Worm (Caenorhabditis elegans) whole organism, young adult: ENCODE measurements around the gene C33E10.8.
A peak's percentile ranks its signal among the peaks of the same experiment; 100 is the strongest.
"Not testable (repeated sequence)": the region's sequence is repeated elsewhere in the genome, so short reads cannot be mapped to it uniquely, and the experiment has no call there.

ENCODE experiments used
- B0035.1 ChIP-seq: sonication (generic microtip); optimal IDR thresholded peaks from 2 replicates; lab custom pipeline; 2016; ENCODE audit warnings: missing genetic modification characterization, mild to moderate bottlenecking, missing compliant biosample characterization, missing genotype, missing genetic modification reagents
- D2030.7 ChIP-seq: fragments of 200-800 bp; sonication (Bioruptor generic); IDR thresholded peaks from 2 replicates; pipeline ENCODE4 v1.3.6; 2022; ENCODE audit warnings: missing genetic modification reagents, missing genetic modification characterization, missing compliant biosample characterization
- F23B12.7 ChIP-seq: sonication (generic microtip); optimal IDR thresholded peaks from 2 replicates; lab custom pipeline; 2017; ENCODE audit warnings: missing genetic modification characterization, mild to moderate bottlenecking, missing compliant biosample characterization, antibody characterized with exemption, moderate library complexity; ENCODE audit not compliant: insufficient read depth
- F33H1.4 ChIP-seq: fragments of 200-800 bp; sonication (Bioruptor generic); IDR thresholded peaks from 2 replicates; pipeline ENCODE4 v1.3.6; 2022; ENCODE audit warnings: missing genetic modification reagents, missing genetic modification characterization, missing compliant biosample characterization
- F39B2.1 ChIP-seq: fragments of 200-800 bp; sonication (Bioruptor generic); IDR thresholded peaks from 2 replicates; pipeline ENCODE4 v1.3.6; 2022; ENCODE audit warnings: missing genetic modification reagents, missing genetic modification characterization, missing compliant biosample characterization
- K12H6.12 ChIP-seq: fragments of 200-800 bp; sonication (Bioruptor generic); optimal IDR thresholded peaks from 2 replicates; lab custom pipeline; 2018; ENCODE audit warnings: mild to moderate bottlenecking, missing genetic modification characterization, missing compliant biosample characterization
- Y95B8A.8 ChIP-seq: fragments of 200-800 bp; sonication (Bioruptor generic); IDR thresholded peaks from 2 replicates; pipeline ENCODE4 v1.3.6; 2022; ENCODE audit warnings: missing genetic modification reagents, missing genetic modification characterization, missing compliant biosample characterization
- attf-5 ChIP-seq: fragments of 200-800 bp; sonication (Bioruptor generic); optimal IDR thresholded peaks from 2 replicates; lab custom pipeline; 2018; ENCODE audit warnings: mild to moderate bottlenecking, missing genetic modification characterization, missing compliant biosample characterization
- ccch-3 ChIP-seq: fragments of 200-800 bp; sonication (Bioruptor generic); optimal IDR thresholded peaks from 2 replicates; lab custom pipeline; 2018; ENCODE audit warnings: mild to moderate bottlenecking, missing genetic modification characterization, missing compliant biosample characterization
- ceh-27 ChIP-seq: fragments of 200-800 bp; sonication (Bioruptor generic); optimal IDR thresholded peaks from 2 replicates; lab custom pipeline; 2018; ENCODE audit warnings: mild to moderate bottlenecking, missing genetic modification characterization, moderate library complexity, missing compliant biosample characterization
- dox-1 ChIP-seq: fragments of 200-800 bp; sonication (Bioruptor generic); IDR thresholded peaks from 2 replicates; pipeline ENCODE4 v1.3.6; 2022; ENCODE audit warnings: missing genetic modification reagents, missing genetic modification characterization, missing compliant biosample characterization
- dpff-1 ChIP-seq: sonication (generic microtip); optimal IDR thresholded peaks from 2 replicates; lab custom pipeline; 2017; ENCODE audit warnings: mild to moderate bottlenecking, missing genetic modification characterization, missing compliant biosample characterization
- egl-18 ChIP-seq: fragments of 200-800 bp; sonication (Bioruptor generic); IDR thresholded peaks from 2 replicates; pipeline ENCODE4 v1.3.6; 2022; ENCODE audit warnings: missing genetic modification reagents, missing genetic modification characterization, missing compliant biosample characterization
- egrh-3 ChIP-seq: fragments of 200-800 bp; sonication (Bioruptor generic); IDR thresholded peaks from 2 replicates; pipeline ENCODE4 v1.3.6; 2022; ENCODE audit warnings: missing genetic modification reagents, missing genetic modification characterization, missing compliant biosample characterization
- gei-17 ChIP-seq: fragments of 200-800 bp; sonication (Bioruptor generic); optimal IDR thresholded peaks from 2 replicates; lab custom pipeline; 2018; ENCODE audit warnings: mild to moderate bottlenecking, missing genetic modification characterization, missing compliant biosample characterization
- him-1 ChIP-seq: sonication (generic microtip); optimal IDR thresholded peaks from 2 replicates; lab custom pipeline; 2016; ENCODE audit warnings: missing genotype, missing genetic modification reagents, missing genetic modification characterization, missing compliant biosample characterization
- hmg-20 ChIP-seq: fragments of 200-800 bp; sonication (Bioruptor generic); IDR thresholded peaks from 2 replicates; pipeline ENCODE4 v1.3.6; 2022; ENCODE audit warnings: missing genetic modification reagents, missing genetic modification characterization, missing compliant biosample characterization
- hsf-1 ChIP-seq: fragments of 200-800 bp; sonication (Bioruptor generic); IDR thresholded peaks from 2 replicates; pipeline ENCODE4 v1.3.6; 2022; ENCODE audit warnings: missing genetic modification reagents, missing genetic modification characterization, missing compliant biosample characterization
- lin-26 ChIP-seq: fragments of 200-800 bp; sonication (Bioruptor generic); IDR thresholded peaks from 2 replicates; pipeline ENCODE4 v1.3.6; 2022; ENCODE audit warnings: missing genetic modification reagents, missing genetic modification characterization, missing compliant biosample characterization
- lin-54 ChIP-seq: fragments of 200-800 bp; sonication (Bioruptor generic); optimal IDR thresholded peaks from 2 replicates; lab custom pipeline; 2018; ENCODE audit warnings: mild to moderate bottlenecking, missing genetic modification characterization, missing compliant biosample characterization
- madf-10 ChIP-seq: sonication (generic microtip); optimal IDR thresholded peaks from 2 replicates; lab custom pipeline; 2016; ENCODE audit warnings: mild to moderate bottlenecking, missing genetic modification characterization, missing compliant biosample characterization
- pbrm-1 ChIP-seq: fragments of 200-800 bp; sonication (Bioruptor generic); IDR thresholded peaks from 2 replicates; pipeline ENCODE4 v1.3.6; 2022; ENCODE audit warnings: missing genetic modification reagents, missing genetic modification characterization, missing compliant biosample characterization
- repo-1 ChIP-seq: sonication (generic microtip); optimal IDR thresholded peaks from 2 replicates; lab custom pipeline; 2017; ENCODE audit warnings: mild to moderate bottlenecking, missing genetic modification characterization, missing compliant biosample characterization
- snpc-1.1 ChIP-seq: sonication (generic microtip); optimal IDR thresholded peaks from 2 replicates; lab custom pipeline; 2017; ENCODE audit warnings: missing genetic modification characterization, mild to moderate bottlenecking, missing compliant biosample characterization, antibody characterized with exemption, moderate library complexity, missing genotype, missing genetic modification reagents; ENCODE audit not compliant: insufficient read depth
- tbp1 ChIP-seq: fragments of 200-800 bp; sonication (Bioruptor generic); optimal IDR thresholded peaks from 2 replicates; lab custom pipeline; 2018; ENCODE audit warnings: mild to moderate bottlenecking, missing genetic modification characterization, missing compliant biosample characterization
- unc-62 ChIP-seq: fragments of 150-350 bp; optimal IDR thresholded peaks from 2 replicates; lab custom pipeline; 2014; ENCODE audit warnings: missing biosample characterization, missing genetic modification reagents, missing genetic modification characterization
- xnd-1 ChIP-seq: sonication (generic microtip); optimal IDR thresholded peaks from 2 replicates; lab custom pipeline; 2016; ENCODE audit warnings: missing genotype, missing genetic modification reagents, missing genetic modification characterization, missing compliant biosample characterization
- zfh-2 ChIP-seq: fragments of 200-800 bp; sonication (Bioruptor generic); conservative IDR thresholded peaks from 2 replicates; pipeline ENCODE4 v1.3.6; 2022; ENCODE audit warnings: missing genetic modification reagents, missing genetic modification characterization, missing compliant biosample characterization
- ztf-25 ChIP-seq: fragments of 200-800 bp; sonication (Bioruptor generic); IDR thresholded peaks from 2 replicates; pipeline ENCODE4 v1.3.6; 2022; ENCODE audit warnings: missing genetic modification reagents, missing genetic modification characterization, missing compliant biosample characterization
- ztf-28 ChIP-seq: fragments of 200-800 bp; sonication (Bioruptor generic); IDR thresholded peaks from 2 replicates; pipeline ENCODE4 v1.3.6; 2022; ENCODE audit warnings: missing genetic modification reagents, missing genetic modification characterization, missing compliant biosample characterization
- ztf-3 ChIP-seq: fragments of 200-800 bp; sonication (Bioruptor generic); optimal IDR thresholded peaks from 2 replicates; lab custom pipeline; 2018; ENCODE audit warnings: mild to moderate bottlenecking, missing genetic modification characterization, missing compliant biosample characterization
- ztf-6 ChIP-seq: fragments of 200-800 bp; sonication (Bioruptor generic); IDR thresholded peaks from 2 replicates; pipeline ENCODE4 v1.3.6; 2022; ENCODE audit warnings: missing genetic modification reagents, missing genetic modification characterization, missing compliant biosample characterization

The C33E10.8 gene

ce11 chrX:17318284-17318683, 23.7 kb upstream of the C33E10.8 start, which contains the start of gene ptr-5:
ptr-5 (plus strand) TSS chrX:17318584.
- TF ChIP-seq ztf-25 (GFP tag; lab: Robert Waterston, UW): no peak
- TF ChIP-seq hsf-1 (GFP tag; lab: Robert Waterston, UW): no peak
- TF ChIP-seq repo-1 (tag; lab: Kevin White, UChicago): no peak
- TF ChIP-seq unc-62 (GFP tag; lab: Kevin White, UChicago): no peak
- TF ChIP-seq F39B2.1 (GFP tag; lab: Robert Waterston, UW): no peak
- TF ChIP-seq gei-17: no peak
- no peak for TF ChIP-seq him-1
- no peak for TF ChIP-seq zfh-2 (GFP tag; lab: Robert Waterston, UW)
- TF ChIP-seq ztf-6: no peak
- TF ChIP-seq F23B12.7 (tag; lab: Kevin White, UChicago): no peak
- no peak for TF ChIP-seq tbp1 (GFP tag; lab: Kevin White, UChicago)

ce11 chrX:17314948-17315347, 20.3 kb upstream of the C33E10.8 start:
- no peak for TF ChIP-seq xnd-1 (tag; lab: Kevin White, UChicago)
- TF ChIP-seq Y95B8A.8: no peak
- peak; percentile 28; the same call in 1 of the 2 replicates for TF ChIP-seq dox-1 (GFP tag; lab: Robert Waterston, UW)
- peak; percentile 57 for TF ChIP-seq ceh-27
- no peak for TF ChIP-seq B0035.1 (tag; lab: Kevin White, UChicago)
- TF ChIP-seq lin-54: no peak
- peak; percentile 32; the same call in 1 of the 2 replicates for TF ChIP-seq pbrm-1
- TF ChIP-seq madf-10 (tag; lab: Kevin White, UChicago): no peak
- TF ChIP-seq K12H6.12 (tag; lab: Kevin White, UChicago): peak; percentile 50
- no peak for TF ChIP-seq ztf-3 (GFP tag; lab: Kevin White, UChicago)
- TF ChIP-seq snpc-1.1: no peak
- no peak for TF ChIP-seq ztf-28
- no peak for TF ChIP-seq attf-5 (GFP tag; lab: Kevin White, UChicago)
- peak; percentile 95 for TF ChIP-seq zfh-2 (GFP tag; lab: Robert Waterston, UW)
- 0 out of 2 replicates have a peak, but pooled peaks have one; percentile 42 for TF ChIP-seq lin-26
- no peak for TF ChIP-seq ztf-6
- 0 out of 2 replicates have a peak, but pooled peaks have one; percentile 32 for TF ChIP-seq egl-18 (GFP tag; lab: Robert Waterston, UW)
- TF ChIP-seq egrh-3 (GFP tag; lab: Robert Waterston, UW): peak; percentile 67; the same call in 1 of the 2 replicates
- TF ChIP-seq ccch-3: no peak

ce11 chrX:17311525-17311924, 16.9 kb upstream of the C33E10.8 start:
- peak; percentile 80 for TF ChIP-seq egrh-3 (GFP tag; lab: Robert Waterston, UW)
- peak; percentile 90 for TF ChIP-seq hsf-1 (GFP tag; lab: Robert Waterston, UW)
- TF ChIP-seq, all 124 proteins: peak for 2; not testable (repeated sequence) for 122

ce11 chrX:17310730-17311312, 16.2 kb upstream of the C33E10.8 start, which contains the start of gene C53C11.4:
C53C11.4 (plus strand) TSS chrX:17310908.
- TF ChIP-seq D2030.7 (0 out of 2 replicates have a peak, but pooled peaks have one; percentile 13), hsf-1 (GFP tag; lab: Robert Waterston, UW) (peak; percentile 94), F33H1.4 (GFP tag; lab: Robert Waterston, UW) (peak; percentile 40), dox-1 (GFP tag; lab: Robert Waterston, UW) (peak; percentile 61)

ce11 chrX:17304920-17305319, 10.3 kb upstream of the C33E10.8 start, which contains the start of gene C33E10.1:
C33E10.1 (plus strand) TSS chrX:17305220.
- TF ChIP-seq lin-26; hmg-20 (GFP tag; lab: Robert Waterston, UW); dpff-1 (tag; lab: Kevin White, UChicago): not testable (repeated sequence)
- TF ChIP-seq, all 124 proteins: peak for 0; not testable (repeated sequence) for 124
